Worm (Caenorhabditis elegans): ENCODE data around the gene cyp-35A5.

Gene cyp-35A5

DNA sequence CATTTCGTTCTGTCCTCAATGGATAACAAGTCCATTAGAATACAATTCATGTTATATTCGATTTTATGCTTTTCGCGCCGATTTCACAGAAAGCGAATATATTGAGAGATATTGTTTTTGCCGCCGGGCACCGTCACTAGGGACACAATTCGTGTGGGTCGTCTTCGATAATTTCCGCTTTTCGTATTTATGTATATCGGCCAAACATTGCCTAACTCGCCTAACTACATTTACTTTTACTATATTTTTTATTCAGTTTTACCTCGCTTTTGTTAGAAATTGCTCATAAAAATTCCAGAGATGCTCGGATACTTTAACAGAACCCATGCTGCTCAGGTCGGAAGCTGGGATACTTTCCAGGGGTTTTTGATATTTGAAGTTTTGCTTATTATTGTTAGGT, 41.5 kb upstream of the cyp-35A5 start, which contains the start of gene sre-9:
Gene sre-9 (plus strand): TSS at position 301 of the 400 bp plus-strand sequence.
- TF ChIP-seq unc-86 (tag; optimal IDR thresholded peaks at IDR 0.05) (no peak), ceh-18 (tag; optimal IDR thresholded peaks at IDR 0.05) (no peak), pag-3 (tag; optimal IDR thresholded peaks at IDR 0.05; ENCODE audit: borderline replicate concordance) (no peak), unc-55 (GFP tag; optimal IDR thresholded peaks at IDR 0.05) (no peak), ceh-34 (tag; optimal IDR thresholded peaks at IDR 0.05) (no peak), madf-2 (tag; optimal IDR thresholded peaks at IDR 0.05) (no peak), syd-9 (tag; optimal IDR thresholded peaks at IDR 0.05) (no peak), ceh-19 (GFP tag; optimal IDR thresholded peaks at IDR 0.05) (no peak), unc-42 (tag; optimal IDR thresholded peaks at IDR 0.05) (no peak), pqm-1 (tag; optimal IDR thresholded peaks at IDR 0.05) (no peak), ets-4 (tag; optimal IDR thresholded peaks at IDR 0.05) (no peak), elt-4 (tag; optimal IDR thresholded peaks at IDR 0.05) (no peak), ceh-22 (tag; optimal IDR thresholded peaks at IDR 0.05) (no peak), ceh-9 (tag; optimal IDR thresholded peaks at IDR 0.05) (no peak), ceh-30 (tag; optimal IDR thresholded peaks at IDR 0.05) (no peak), C38D4.7 (GFP tag; optimal IDR thresholded peaks at IDR 0.05) (no peak), pax-1 (tag; optimal IDR thresholded peaks at IDR 0.05) (no peak)

DNA sequence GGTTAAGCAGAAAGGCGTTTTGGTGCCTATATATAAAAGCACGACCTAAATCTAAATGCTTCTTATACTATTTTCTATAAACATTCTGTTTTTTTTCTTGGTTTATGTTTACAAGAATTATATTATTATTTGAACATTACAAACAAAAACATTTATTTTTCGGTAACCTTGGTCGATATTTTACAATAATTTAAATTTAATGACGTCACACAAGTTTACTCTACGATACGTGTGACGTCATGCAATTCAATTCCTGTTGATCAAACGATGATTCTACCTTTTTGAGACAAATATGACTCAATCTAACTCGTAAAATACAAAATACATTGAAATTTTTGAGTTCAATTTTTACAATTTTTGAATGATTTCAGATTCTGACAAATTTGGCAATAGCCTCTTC, 40.1 kb upstream of the cyp-35A5 start:
- TF ChIP-seq zip-5 (tag; optimal IDR thresholded peaks at IDR 0.05) (no peak), pros-1 (tag; optimal IDR thresholded peaks at IDR 0.05) (no peak), ceh-19 (GFP tag; optimal IDR thresholded peaks at IDR 0.05) (no peak), fkh-6 (tag; optimal IDR thresholded peaks at IDR 0.05) (no peak), hlh-8 (tag; optimal IDR thresholded peaks at IDR 0.05) (no peak), ceh-24 (tag; optimal IDR thresholded peaks at IDR 0.05) (no peak)

- TF ChIP-seq sox-4 (tag; optimal IDR thresholded peaks at IDR 0.05) (no peak), ceh-31 (tag; optimal IDR thresholded peaks at IDR 0.05) (no peak), ceh-48 (tag; optimal IDR thresholded peaks at IDR 0.05) (no peak), ceh-45 (GFP tag; IDR thresholded peaks at IDR 0.05) (no peak), F13H6.1 (tag; optimal IDR thresholded peaks at IDR 0.05) (no peak), ceh-19 (GFP tag; optimal IDR thresholded peaks at IDR 0.05) (no peak), nhr-11 (tag; optimal IDR thresholded peaks at IDR 0.05) (no peak), ttx-3 (tag; optimal IDR thresholded peaks at IDR 0.05) (no peak), unc-42 (tag; optimal IDR thresholded peaks at IDR 0.05) (no peak), C38D4.7 (GFP tag; optimal IDR thresholded peaks at IDR 0.05) (no peak), tbx-2 (tag; optimal IDR thresholded peaks at IDR 0.05) (no peak), npax-4 (tag; optimal IDR thresholded peaks at IDR 0.05) (no peak)
Observed at ce11 chrV:3900102-3900501, 36.0 kb upstream of the cyp-35A5 start, which contains the start of gene irld-22. Gene irld-22 (minus strand): TSS chrV:3900202.

DNA sequence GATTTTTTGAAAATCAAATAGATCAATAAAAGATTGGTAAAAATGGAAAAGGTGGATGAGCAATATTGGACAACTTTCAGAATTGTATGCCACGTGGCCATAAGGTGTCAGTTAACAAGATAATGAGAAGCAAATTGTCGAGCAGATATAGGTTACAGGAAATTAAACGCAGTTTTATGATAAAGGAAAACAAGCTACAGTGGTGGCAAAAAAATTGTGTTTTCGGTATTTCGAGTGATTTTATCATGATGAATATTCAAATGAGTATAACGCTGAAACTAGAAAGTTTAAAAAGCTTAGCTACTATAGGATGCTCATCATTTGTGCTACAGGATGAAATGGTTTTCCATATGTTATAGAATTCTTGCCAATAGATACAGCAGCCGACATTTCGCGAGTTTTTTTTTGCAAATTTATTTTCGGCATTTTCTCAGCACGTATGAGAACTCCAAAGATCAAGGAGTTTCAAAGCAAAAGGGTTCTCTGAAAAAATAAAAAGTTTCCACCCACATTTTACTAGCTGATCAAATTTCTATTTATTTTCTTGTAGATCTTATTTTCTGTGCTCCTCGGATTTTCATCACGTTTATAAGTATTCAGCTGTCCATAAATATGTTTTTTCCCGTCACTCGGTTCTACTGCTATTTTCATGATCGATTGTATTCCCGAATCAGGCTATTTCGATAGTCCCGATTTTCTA, 33.5 kb upstream of the cyp-35A5 start, which contains the start of the genes str-229 and srh-190:
Gene str-229 (minus strand): TSS at position 101 of the 700 bp plus-strand sequence.
Gene srh-190 (plus strand): TSS at position 650 of the 700 bp plus-strand sequence.
- TF ChIP-seq ceh-22 (tag; optimal IDR thresholded peaks at IDR 0.05) (no peak), F13H6.1 (tag; optimal IDR thresholded peaks at IDR 0.05) (no peak), elt-4 (tag; optimal IDR thresholded peaks at IDR 0.05) (no peak), madf-2 (tag; optimal IDR thresholded peaks at IDR 0.05) (no peak), ceh-48 (tag; optimal IDR thresholded peaks at IDR 0.05) (no peak), unc-42 (tag; optimal IDR thresholded peaks at IDR 0.05) (no peak), ceh-6 (GFP tag; optimal IDR thresholded peaks at IDR 0.05) (no peak), pax-1 (tag; optimal IDR thresholded peaks at IDR 0.05) (no peak)

- TF ChIP-seq syd-9 (tag; optimal IDR thresholded peaks at IDR 0.05): no peak
- no peak for TF ChIP-seq pha-2 (tag; optimal IDR thresholded peaks at IDR 0.05)
- no peak for TF ChIP-seq ama-1 (optimal IDR thresholded peaks at IDR 0.05)
- no peak for TF ChIP-seq lim-6 (tag; optimal IDR thresholded peaks at IDR 0.05)
- TF ChIP-seq elt-4 (tag; optimal IDR thresholded peaks at IDR 0.05): no peak
- TF ChIP-seq ceh-6 (GFP tag; optimal IDR thresholded peaks at IDR 0.05): no peak
- TF ChIP-seq eyg-1 (tag; optimal IDR thresholded peaks at IDR 0.05): no peak
- TF ChIP-seq sdc-2 (tag; optimal IDR thresholded peaks at IDR 0.05): no peak
- no peak for TF ChIP-seq tbx-2 (tag; optimal IDR thresholded peaks at IDR 0.05)
Observed at ce11 chrV:3903424-3903823, 32.7 kb upstream of the cyp-35A5 start.

Measured in whole organism, late embryonic.